Worm (Caenorhabditis elegans) whole organism, young adult: ENCODE results near the gene tpk-1.

Source experiments
- B0035.1 ChIP-seq: sonication (generic microtip); optimal IDR thresholded peaks from 2 replicates; lab custom pipeline; 2016; ENCODE audit warnings: missing genetic modification characterization, mild to moderate bottlenecking, missing compliant biosample characterization, missing genotype, missing genetic modification reagents
- B0261.1 ChIP-seq: sonication (generic microtip); optimal IDR thresholded peaks from 2 replicates; lab custom pipeline; 2016; ENCODE audit warnings: mild to moderate bottlenecking, missing genetic modification characterization, moderate library complexity, missing compliant biosample characterization
- D2030.7 ChIP-seq: fragments of 200-800 bp; sonication (Bioruptor generic); IDR thresholded peaks from 2 replicates; pipeline ENCODE4 v1.3.6; 2022; ENCODE audit warnings: missing genetic modification reagents, missing genetic modification characterization, missing compliant biosample characterization
- F23B12.7 ChIP-seq: sonication (generic microtip); optimal IDR thresholded peaks from 2 replicates; lab custom pipeline; 2017; ENCODE audit warnings: missing genetic modification characterization, mild to moderate bottlenecking, missing compliant biosample characterization, antibody characterized with exemption, moderate library complexity; ENCODE audit not compliant: insufficient read depth
- F55B11.4 ChIP-seq: sonication (generic microtip); optimal IDR thresholded peaks from 2 replicates; lab custom pipeline; 2016; ENCODE audit warnings: missing compliant biosample characterization, missing genetic modification characterization, borderline replicate concordance; ENCODE audit not compliant: insufficient read depth
- K11D2.4 ChIP-seq: fragments of 200-800 bp; sonication (Bioruptor generic); IDR thresholded peaks from 2 replicates; pipeline ENCODE4 v1.3.6; 2022; ENCODE audit warnings: missing genetic modification reagents, missing genetic modification characterization, missing compliant biosample characterization
- T07F8.4 ChIP-seq: sonication (generic microtip); optimal IDR thresholded peaks from 2 replicates; lab custom pipeline; 2016; ENCODE audit warnings: mild to moderate bottlenecking, missing genetic modification characterization, moderate library complexity, missing compliant biosample characterization
- T26A5.8 ChIP-seq: sonication (generic microtip); optimal IDR thresholded peaks from 2 replicates; lab custom pipeline; 2016; ENCODE audit warnings: missing genetic modification characterization, missing compliant biosample characterization
- Y53G8AR.9 ChIP-seq: fragments of 200-800 bp; sonication (Bioruptor generic); conservative IDR thresholded peaks from 2 replicates; pipeline ENCODE4 v1.3.6; 2022; ENCODE audit warnings: missing genetic modification reagents, missing genetic modification characterization, missing compliant biosample characterization
- Y67H2A.10 ChIP-seq: fragments of 200-800 bp; sonication (Bioruptor generic); conservative IDR thresholded peaks from 2 replicates; pipeline ENCODE4 v1.3.6; 2022; ENCODE audit warnings: missing genetic modification reagents, missing genetic modification characterization, missing compliant biosample characterization
- ama-1 ChIP-seq, 3 experiments: fragments of 150-350 bp in 1 of 3; sonication (generic microtip) in 2 of 3; optimal IDR thresholded peaks; 2 replicates each; lab custom pipeline; 2014 to 2018; ENCODE audit warnings: missing biosample characterization in 2 of 3, missing genetic modification characterization in 2 of 3, missing genetic modification reagents in 2 of 3
- aptf-3 ChIP-seq: fragments of 200-800 bp; sonication (Bioruptor generic); IDR thresholded peaks from 2 replicates; pipeline ENCODE4 v1.3.6; 2022; ENCODE audit warnings: missing genetic modification characterization, missing compliant biosample characterization
- athp-1 ChIP-seq: sonication (generic microtip); optimal IDR thresholded peaks from 2 replicates; lab custom pipeline; 2017; ENCODE audit warnings: mild to moderate bottlenecking, missing genetic modification characterization, missing compliant biosample characterization
- attf-3 ChIP-seq: fragments of 200-800 bp; sonication (Bioruptor generic); conservative IDR thresholded peaks from 2 replicates; pipeline ENCODE4 v1.3.6; 2022; ENCODE audit warnings: missing genetic modification reagents, missing genetic modification characterization, missing compliant biosample characterization
- cebp-1 ChIP-seq, 2 experiments: fragments of 200-800 bp in 1 of 2; sonication (Bioruptor generic) in 1 of 2; sonication (generic microtip) in 1 of 2; IDR thresholded peaks in 1 of 2; optimal IDR thresholded peaks in 1 of 2; 2 replicates each; pipeline versions ENCODE4 v1.3.6 to Lab custom; 2017 to 2022; ENCODE audit warnings: missing compliant biosample characterization in 2 of 2, missing genetic modification characterization in 2 of 2, mild to moderate bottlenecking in 1 of 2, missing genetic modification reagents in 1 of 2, moderate library complexity in 1 of 2
- ceh-27 ChIP-seq: fragments of 200-800 bp; sonication (Bioruptor generic); optimal IDR thresholded peaks from 2 replicates; lab custom pipeline; 2018; ENCODE audit warnings: mild to moderate bottlenecking, missing genetic modification characterization, moderate library complexity, missing compliant biosample characterization
- chd-7 ChIP-seq: sonication (generic microtip); optimal IDR thresholded peaks from 2 replicates; lab custom pipeline; 2016; ENCODE audit warnings: mild to moderate bottlenecking, missing genetic modification characterization, moderate library complexity, missing compliant biosample characterization
- dpff-1 ChIP-seq: sonication (generic microtip); optimal IDR thresholded peaks from 2 replicates; lab custom pipeline; 2017; ENCODE audit warnings: mild to moderate bottlenecking, missing genetic modification characterization, missing compliant biosample characterization
- efl-1 ChIP-seq: fragments of 150-350 bp; optimal IDR thresholded peaks from 2 replicates; lab custom pipeline; 2014; ENCODE audit warnings: missing biosample characterization, missing genetic modification reagents, missing genetic modification characterization
- gei-17 ChIP-seq: fragments of 200-800 bp; sonication (Bioruptor generic); optimal IDR thresholded peaks from 2 replicates; lab custom pipeline; 2018; ENCODE audit warnings: mild to moderate bottlenecking, missing genetic modification characterization, missing compliant biosample characterization
- hlh-12 ChIP-seq: sonication (generic microtip); optimal IDR thresholded peaks from 2 replicates; lab custom pipeline; 2016; ENCODE audit warnings: missing genetic modification characterization, missing compliant biosample characterization
- hmg-1.2 ChIP-seq: fragments of 200-800 bp; sonication (Bioruptor generic); IDR thresholded peaks from 2 replicates; pipeline ENCODE4 v1.3.6; 2022; ENCODE audit warnings: missing genetic modification reagents, missing genetic modification characterization, missing compliant biosample characterization
- hrde-1 ChIP-seq: sonication (generic microtip); optimal IDR thresholded peaks from 2 replicates; lab custom pipeline; 2016; ENCODE audit warnings: missing genetic modification characterization, mild to moderate bottlenecking, missing compliant biosample characterization, moderate library complexity, missing genotype, missing genetic modification reagents, borderline replicate concordance
- hsf-1 ChIP-seq: fragments of 200-800 bp; sonication (Bioruptor generic); IDR thresholded peaks from 2 replicates; pipeline ENCODE4 v1.3.6; 2022; ENCODE audit warnings: missing genetic modification reagents, missing genetic modification characterization, missing compliant biosample characterization
- let-526 ChIP-seq: fragments of 200-800 bp; sonication (Bioruptor generic); IDR thresholded peaks from 2 replicates; pipeline ENCODE4 v1.3.6; 2022; ENCODE audit warnings: missing genetic modification reagents, missing genetic modification characterization, missing compliant biosample characterization
- lin-26 ChIP-seq: fragments of 200-800 bp; sonication (Bioruptor generic); IDR thresholded peaks from 2 replicates; pipeline ENCODE4 v1.3.6; 2022; ENCODE audit warnings: missing genetic modification reagents, missing genetic modification characterization, missing compliant biosample characterization
- lin-40 ChIP-seq: sonication (generic microtip); optimal IDR thresholded peaks from 2 replicates; lab custom pipeline; 2016; ENCODE audit warnings: missing genetic modification characterization, mild to moderate bottlenecking, missing compliant biosample characterization, missing genotype, missing genetic modification reagents
- lin-54 ChIP-seq: fragments of 200-800 bp; sonication (Bioruptor generic); optimal IDR thresholded peaks from 2 replicates; lab custom pipeline; 2018; ENCODE audit warnings: mild to moderate bottlenecking, missing genetic modification characterization, missing compliant biosample characterization
- madf-10 ChIP-seq: sonication (generic microtip); optimal IDR thresholded peaks from 2 replicates; lab custom pipeline; 2016; ENCODE audit warnings: mild to moderate bottlenecking, missing genetic modification characterization, missing compliant biosample characterization
- madf-3 ChIP-seq: fragments of 200-800 bp; sonication (Bioruptor generic); IDR thresholded peaks from 2 replicates; pipeline ENCODE4 v1.3.6; 2022; ENCODE audit warnings: missing genetic modification reagents, missing genetic modification characterization, missing compliant biosample characterization
- madf-6 ChIP-seq: fragments of 200-800 bp; sonication (Bioruptor generic); IDR thresholded peaks from 2 replicates; pipeline ENCODE4 v1.3.6; 2022; ENCODE audit warnings: missing genetic modification reagents, missing genetic modification characterization, missing compliant biosample characterization
- mcd-1 ChIP-seq: fragments of 200-800 bp; sonication (Bioruptor generic); IDR thresholded peaks from 2 replicates; pipeline ENCODE4 v1.3.6; 2022; ENCODE audit warnings: missing genetic modification reagents, missing genetic modification characterization, missing compliant biosample characterization
- nfya-1 ChIP-seq: sonication (generic microtip); optimal IDR thresholded peaks from 2 replicates; lab custom pipeline; 2017; ENCODE audit warnings: antibody characterized with exemption, missing compliant biosample characterization, missing genetic modification characterization, borderline replicate concordance; ENCODE audit not compliant: insufficient read depth
- nfya-2 ChIP-seq: fragments of 200-800 bp; sonication (Bioruptor generic); IDR thresholded peaks from 2 replicates; pipeline ENCODE4 v1.3.6; 2022; ENCODE audit warnings: missing genetic modification reagents, missing genetic modification characterization, missing compliant biosample characterization
- nhr-179 ChIP-seq: sonication (generic microtip); optimal IDR thresholded peaks from 2 replicates; lab custom pipeline; 2016; ENCODE audit warnings: mild to moderate bottlenecking, missing genetic modification characterization, missing compliant biosample characterization
- nhr-90 ChIP-seq: sonication (generic microtip); optimal IDR thresholded peaks from 2 replicates; lab custom pipeline; 2016; ENCODE audit warnings: missing genotype, mild to moderate bottlenecking, missing genetic modification characterization, missing compliant biosample characterization
- repo-1 ChIP-seq: sonication (generic microtip); optimal IDR thresholded peaks from 2 replicates; lab custom pipeline; 2017; ENCODE audit warnings: mild to moderate bottlenecking, missing genetic modification characterization, missing compliant biosample characterization
- rpc-1 ChIP-seq, 2 experiments: fragments of 150-350 bp in 1 of 2; sonication (generic microtip) in 1 of 2; optimal IDR thresholded peaks; 2 replicates each; lab custom pipeline; 2014 to 2018; ENCODE audit warnings: missing biosample characterization in 1 of 2, missing genetic modification characterization in 1 of 2, missing genetic modification reagents in 1 of 2, missing genotype in 1 of 2
- snpc-1.3 ChIP-seq: sonication (generic microtip); optimal IDR thresholded peaks from 2 replicates; lab custom pipeline; 2017; ENCODE audit warnings: missing genetic modification characterization, mild to moderate bottlenecking, missing compliant biosample characterization, antibody characterized with exemption, moderate library complexity, missing genotype, missing genetic modification reagents; ENCODE audit not compliant: insufficient read depth
- tlf-1 ChIP-seq: fragments of 200-800 bp; sonication (Bioruptor generic); optimal IDR thresholded peaks from 2 replicates; lab custom pipeline; 2018; ENCODE audit warnings: mild to moderate bottlenecking, missing genetic modification characterization, missing compliant biosample characterization
- unc-130 ChIP-seq: sonication (generic microtip); optimal IDR thresholded peaks from 2 replicates; lab custom pipeline; 2016; ENCODE audit warnings: missing genetic modification reagents, missing genetic modification characterization, missing compliant biosample characterization
- xnd-1 ChIP-seq: sonication (generic microtip); optimal IDR thresholded peaks from 2 replicates; lab custom pipeline; 2016; ENCODE audit warnings: missing genotype, missing genetic modification reagents, missing genetic modification characterization, missing compliant biosample characterization
- zim-3 ChIP-seq: sonication (generic microtip); optimal IDR thresholded peaks from 2 replicates; lab custom pipeline; 2017; ENCODE audit warnings: mild to moderate bottlenecking, missing genetic modification characterization, moderate library complexity, missing compliant biosample characterization
- ztf-26 ChIP-seq: sonication (generic microtip); optimal IDR thresholded peaks from 2 replicates; lab custom pipeline; 2017; ENCODE audit warnings: missing genetic modification characterization, missing compliant biosample characterization
- ztf-3 ChIP-seq: fragments of 200-800 bp; sonication (Bioruptor generic); optimal IDR thresholded peaks from 2 replicates; lab custom pipeline; 2018; ENCODE audit warnings: mild to moderate bottlenecking, missing genetic modification characterization, missing compliant biosample characterization

tpk-1 gene

ce11 chrIII:8956146-8956646, 44.3 kb downstream of the tpk-1 start, which contains the start of the genes ZK643.5 and ZK643.2 (continued):
- no peak for TF ChIP-seq lin-26 (GFP tag; lab: Robert Waterston, UW)
- no peak for TF ChIP-seq cebp-1 (GFP tag; IDR thresholded peaks at IDR 0.05; lab: Robert Waterston, UW)
- peak; percentile 63 for TF ChIP-seq cebp-1 (tag; optimal IDR thresholded peaks at IDR 0.05; lab: Kevin White, UChicago)
- no peak for TF ChIP-seq hlh-12 (tag; lab: Kevin White, UChicago)
- no peak for TF ChIP-seq nhr-179 (tag; lab: Kevin White, UChicago)
- no peak for TF ChIP-seq rpc-1 (optimal IDR thresholded peaks at IDR 0.05; lab: Kevin White, UChicago)
- TF ChIP-seq rpc-1 (tag; optimal IDR thresholded peaks at IDR 0.05; lab: Kevin White, UChicago): no peak
- TF ChIP-seq T07F8.4 (tag; lab: Kevin White, UChicago): no peak
- TF ChIP-seq mcd-1 (GFP tag; lab: Robert Waterston, UW): peak; percentile 15; the same call in 1 of the 2 replicates
- peak; percentile 22 for TF ChIP-seq ceh-27 (GFP tag; lab: Kevin White, UChicago)
- no peak for TF ChIP-seq dpff-1 (tag; lab: Kevin White, UChicago)
- no peak for TF ChIP-seq chd-7 (tag; lab: Kevin White, UChicago)
- TF ChIP-seq ztf-3 (GFP tag; lab: Kevin White, UChicago): no peak
- TF ChIP-seq F55B11.4 (tag; lab: Kevin White, UChicago): no peak
- TF ChIP-seq lin-40 (tag; lab: Kevin White, UChicago): no peak
- no peak for TF ChIP-seq ama-1 (optimal IDR thresholded peaks at IDR 0.05; lab: Kevin White, UChicago)
- peak in 1 of 2 experiments; percentile 64 for TF ChIP-seq ama-1 (GFP tag; optimal IDR thresholded peaks at IDR 0.05; lab: Kevin White, UChicago)
- TF ChIP-seq repo-1 (tag; lab: Kevin White, UChicago): no peak
- TF ChIP-seq hmg-1.2: no peak; the same call in 1 of the 2 replicates
- peak; percentile 36 for TF ChIP-seq F23B12.7
- no peak for TF ChIP-seq K11D2.4 (GFP tag; lab: Robert Waterston, UW)
- TF ChIP-seq attf-3 (GFP tag; lab: Robert Waterston, UW): no peak
- TF ChIP-seq hsf-1: no peak
- TF ChIP-seq nhr-90: no peak
- TF ChIP-seq ztf-26: no peak
- peak; percentile 45; the same call in 1 of the 2 replicates for TF ChIP-seq D2030.7
- TF ChIP-seq madf-10 (tag; lab: Kevin White, UChicago): no peak
- TF ChIP-seq unc-130 (GFP tag; lab: Kevin White, UChicago): no peak
- no peak for TF ChIP-seq B0261.1 (tag; lab: Kevin White, UChicago)
- no peak for TF ChIP-seq aptf-3 (GFP tag; lab: Robert Waterston, UW)
- TF ChIP-seq efl-1 (GFP tag; lab: Kevin White, UChicago): peak; percentile 82
- TF ChIP-seq T26A5.8 (tag; lab: Kevin White, UChicago): no peak
- TF ChIP-seq tlf-1 (GFP tag; lab: Kevin White, UChicago): no peak
- TF ChIP-seq nfya-2 (GFP tag; lab: Robert Waterston, UW): no peak
- no peak for TF ChIP-seq zim-3 (tag; lab: Kevin White, UChicago)
- peak; percentile 70 for TF ChIP-seq madf-6 (GFP tag; lab: Robert Waterston, UW)
- TF ChIP-seq, all 124 proteins: peak for 23

ce11 chrIII:8960664-8961063, 48.7 kb downstream of the tpk-1 start, which contains the start of gene ZK643.6:
Gene ZK643.6 (minus strand): TSS chrIII:8960764.
- no peak for TF ChIP-seq B0035.1 (tag; lab: Kevin White, UChicago)
- no peak for TF ChIP-seq unc-130 (GFP tag; lab: Kevin White, UChicago)
- no peak for TF ChIP-seq Y53G8AR.9
- TF ChIP-seq hmg-1.2: no peak
- TF ChIP-seq xnd-1 (tag; lab: Kevin White, UChicago): no peak
- TF ChIP-seq zim-3 (tag; lab: Kevin White, UChicago): no peak
- no peak for TF ChIP-seq snpc-1.3
- no peak for TF ChIP-seq athp-1 (tag; lab: Kevin White, UChicago)
- no peak for TF ChIP-seq lin-54 (GFP tag; lab: Kevin White, UChicago)
- no peak for TF ChIP-seq nfya-1 (tag; lab: Kevin White, UChicago)
- no peak for TF ChIP-seq let-526 (GFP tag; lab: Robert Waterston, UW)
- TF ChIP-seq gei-17 (GFP tag; lab: Kevin White, UChicago): no peak
- no peak for TF ChIP-seq F55B11.4 (tag; lab: Kevin White, UChicago)
- no peak for TF ChIP-seq hrde-1
- no peak for TF ChIP-seq ztf-3 (GFP tag; lab: Kevin White, UChicago)
- no peak for TF ChIP-seq Y67H2A.10
- no peak for TF ChIP-seq madf-3 (GFP tag; lab: Robert Waterston, UW)
- no peak for TF ChIP-seq B0261.1 (tag; lab: Kevin White, UChicago)
